Worm (Caenorhabditis elegans) whole organism, early embryonic: ENCODE data around the gene K07H8.9.

Source experiments
- B0310.2 ChIP-seq: sonication (generic microtip); optimal IDR thresholded peaks from 2 replicates; lab custom pipeline; 2016; ENCODE audit warnings: mild to moderate bottlenecking, missing genetic modification characterization, missing compliant biosample characterization
- ama-1 ChIP-seq: fragments of 150-350 bp; optimal IDR thresholded peaks from 2 replicates; lab custom pipeline; 2014
- ceh-13 ChIP-seq: fragments of 200-800 bp; sonication (Bioruptor generic); optimal IDR thresholded peaks from 2 replicates; lab custom pipeline; 2018; ENCODE audit warnings: mild to moderate bottlenecking, missing genetic modification characterization, missing compliant biosample characterization
- ceh-36 ChIP-seq: sonication (generic microtip); optimal IDR thresholded peaks from 2 replicates; lab custom pipeline; 2016; ENCODE audit warnings: missing genetic modification characterization, inconsistent platforms, missing compliant biosample characterization
- ets-7 ChIP-seq: sonication (generic microtip); optimal IDR thresholded peaks from 2 replicates; lab custom pipeline; 2016; ENCODE audit warnings: missing genotype, missing genetic modification characterization, missing compliant biosample characterization
- flt-1 ChIP-seq: fragments of 200-800 bp; sonication (Bioruptor generic); IDR thresholded peaks from 2 replicates; pipeline ENCODE4 v1.3.6; 2022; ENCODE audit warnings: missing genetic modification characterization, missing compliant biosample characterization
- hnd-1 ChIP-seq: sonication (generic microtip); optimal IDR thresholded peaks from 2 replicates; lab custom pipeline; 2016; ENCODE audit warnings: missing genetic modification characterization, missing compliant biosample characterization
- scrt-1 ChIP-seq: fragments of 200-800 bp; sonication (Bioruptor generic); IDR thresholded peaks from 2 replicates; pipeline ENCODE4 v1.3.6; 2022; ENCODE audit warnings: missing genetic modification characterization, missing compliant biosample characterization

- TF ChIP-seq ama-1 (lab: Kevin White, UChicago) (no peak), hnd-1 (no peak), ceh-36 (no peak), ceh-13 (GFP tag; lab: Kevin White, UChicago) (no peak), ets-7 (no peak), scrt-1 (GFP tag; lab: Robert Waterston, UW) (no peak), B0310.2 (tag; lab: Kevin White, UChicago) (no peak), flt-1 (GFP tag; lab: Robert Waterston, UW) (no peak)
Measured at ce11 chrIV:8291232-8291631, 5.0 kb upstream of the K07H8.9 start, which contains the start of gene K07H8.2.
